Worm (Caenorhabditis elegans) whole organism, early embryonic: ENCODE results near the gene C25H3.11.
A peak's percentile ranks its signal among the peaks of the same experiment; 100 is the strongest.

Source experiments
- B0310.2 ChIP-seq: sonication (generic microtip); optimal IDR thresholded peaks from 2 replicates; lab custom pipeline; 2016; ENCODE audit warnings: mild to moderate bottlenecking, missing genetic modification characterization, missing compliant biosample characterization
- F13C5.2 ChIP-seq: sonication (generic microtip); optimal IDR thresholded peaks from 2 replicates; lab custom pipeline; 2017; ENCODE audit warnings: mild to moderate bottlenecking, missing genetic modification characterization, inconsistent platforms, missing compliant biosample characterization
- aly-1 ChIP-seq: sonication (generic microtip); optimal IDR thresholded peaks from 2 replicates; lab custom pipeline; 2016; ENCODE audit warnings: missing genetic modification characterization, missing compliant biosample characterization
- ama-1 ChIP-seq: fragments of 150-350 bp; optimal IDR thresholded peaks from 2 replicates; lab custom pipeline; 2014
- ceh-13 ChIP-seq: fragments of 200-800 bp; sonication (Bioruptor generic); optimal IDR thresholded peaks from 2 replicates; lab custom pipeline; 2018; ENCODE audit warnings: mild to moderate bottlenecking, missing genetic modification characterization, missing compliant biosample characterization
- ceh-36 ChIP-seq: sonication (generic microtip); optimal IDR thresholded peaks from 2 replicates; lab custom pipeline; 2016; ENCODE audit warnings: missing genetic modification characterization, inconsistent platforms, missing compliant biosample characterization
- ets-7 ChIP-seq: sonication (generic microtip); optimal IDR thresholded peaks from 2 replicates; lab custom pipeline; 2016; ENCODE audit warnings: missing genotype, missing genetic modification characterization, missing compliant biosample characterization
- flt-1 ChIP-seq: fragments of 200-800 bp; sonication (Bioruptor generic); IDR thresholded peaks from 2 replicates; pipeline ENCODE4 v1.3.6; 2022; ENCODE audit warnings: missing genetic modification characterization, missing compliant biosample characterization
- hmbx-1 ChIP-seq: sonication (generic microtip); optimal IDR thresholded peaks from 2 replicates; lab custom pipeline; 2016; ENCODE audit warnings: mild to moderate bottlenecking, missing genetic modification characterization, missing compliant biosample characterization
- hmg-4 ChIP-seq: fragments of 200-800 bp; sonication (Bioruptor generic); optimal IDR thresholded peaks from 2 replicates; lab custom pipeline; 2018; ENCODE audit warnings: mild to moderate bottlenecking, missing genetic modification characterization, missing compliant biosample characterization
- hnd-1 ChIP-seq: sonication (generic microtip); optimal IDR thresholded peaks from 2 replicates; lab custom pipeline; 2016; ENCODE audit warnings: missing genetic modification characterization, missing compliant biosample characterization
- pes-1 ChIP-seq: fragments of 200-800 bp; sonication (Bioruptor generic); IDR thresholded peaks from 2 replicates; pipeline ENCODE4 v1.3.6; 2022; ENCODE audit warnings: missing genetic modification reagents, missing genetic modification characterization, missing compliant biosample characterization
- scrt-1 ChIP-seq: fragments of 200-800 bp; sonication (Bioruptor generic); IDR thresholded peaks from 2 replicates; pipeline ENCODE4 v1.3.6; 2022; ENCODE audit warnings: missing genetic modification characterization, missing compliant biosample characterization
- sea-1 ChIP-seq: fragments of 200-800 bp; sonication (Bioruptor generic); conservative IDR thresholded peaks from 2 replicates; pipeline ENCODE4 v1.3.6; 2022; ENCODE audit warnings: missing genetic modification characterization, missing compliant biosample characterization
- tbx-11 ChIP-seq: fragments of 200-800 bp; sonication (Bioruptor generic); IDR thresholded peaks from 2 replicates; pipeline ENCODE4 v1.3.6; 2022; ENCODE audit warnings: missing genetic modification characterization, missing compliant biosample characterization
- tbx-37 ChIP-seq: fragments of 200-800 bp; sonication (Bioruptor generic); conservative IDR thresholded peaks from 2 replicates; pipeline ENCODE4 v1.3.6; 2022; ENCODE audit warnings: missing genetic modification reagents, missing genetic modification characterization, missing compliant biosample characterization
- tra-4 ChIP-seq: sonication (generic microtip); optimal IDR thresholded peaks from 2 replicates; lab custom pipeline; 2017; ENCODE audit warnings: missing genetic modification characterization, missing compliant biosample characterization

The C25H3.11 gene

ce11 chrII:5691216-5691771 lies 2.5 kb upstream of the C25H3.11 start, which contains the start of the genes ndub-5 and eif-2D:
TSS of gene ndub-5 (minus strand) at chrII:5691353.
TSS of gene eif-2D (plus strand) at chrII:5691721.
- TF ChIP-seq flt-1 (GFP tag; lab: Robert Waterston, UW) (0 out of 2 replicates have a peak, but pooled peaks have one; percentile 23), sea-1 (GFP tag; lab: Robert Waterston, UW) (no peak), tbx-11 (GFP tag; lab: Robert Waterston, UW) (no peak), F13C5.2 (tag; lab: Kevin White, UChicago) (peak; percentile 46)

- TF ChIP-seq sea-1 (GFP tag; lab: Robert Waterston, UW) (no peak), ama-1 (no peak)
Observed at ce11 chrII:5680703-5681102, 8.1 kb downstream of the C25H3.11 start, which contains the start of gene flp-27. TSS of gene flp-27 (plus strand) at chrII:5681003.

ce11 chrII:5669580-5669979 lies 19.3 kb downstream of the C25H3.11 start, which contains the start of gene C25H3.17:
TSS of gene C25H3.17 (minus strand) at chrII:5669680.
- TF ChIP-seq pes-1 (GFP tag; lab: Robert Waterston, UW) (no peak), hmbx-1 (tag; lab: Kevin White, UChicago) (no peak), scrt-1 (GFP tag; lab: Robert Waterston, UW) (no peak), flt-1 (GFP tag; lab: Robert Waterston, UW) (no peak), tbx-37 (GFP tag; lab: Robert Waterston, UW) (no peak), ets-7 (tag; lab: Kevin White, UChicago) (no peak), sea-1 (GFP tag; lab: Robert Waterston, UW) (no peak), F13C5.2 (tag; lab: Kevin White, UChicago) (no peak), hmg-4 (no peak), hnd-1 (tag; lab: Kevin White, UChicago) (no peak), aly-1 (no peak), ceh-36 (tag; lab: Kevin White, UChicago) (no peak), ama-1 (no peak), B0310.2 (tag; lab: Kevin White, UChicago) (no peak)

ce11 chrII:5668830-5669229 lies 20.0 kb downstream of the C25H3.11 start, which contains the start of gene C25H3.7:
TSS of gene C25H3.7 (minus strand) at chrII:5668930.
- TF ChIP-seq pes-1 (GFP tag; lab: Robert Waterston, UW): no peak
- no peak for TF ChIP-seq ceh-13 (GFP tag; lab: Kevin White, UChicago)
- TF ChIP-seq hmg-4: no peak
- TF ChIP-seq ets-7 (tag; lab: Kevin White, UChicago): no peak
- TF ChIP-seq tbx-37 (GFP tag; lab: Robert Waterston, UW): no peak
- TF ChIP-seq tra-4 (tag; lab: Kevin White, UChicago): no peak
- no peak for TF ChIP-seq hnd-1 (tag; lab: Kevin White, UChicago)
- no peak for TF ChIP-seq ceh-36 (tag; lab: Kevin White, UChicago)
- no peak for TF ChIP-seq B0310.2 (tag; lab: Kevin White, UChicago)
- no peak for TF ChIP-seq hmbx-1 (tag; lab: Kevin White, UChicago)
- no peak for TF ChIP-seq scrt-1 (GFP tag; lab: Robert Waterston, UW)
- no peak for TF ChIP-seq tbx-11 (GFP tag; lab: Robert Waterston, UW)
- no peak for TF ChIP-seq flt-1 (GFP tag; lab: Robert Waterston, UW)
- no peak for TF ChIP-seq aly-1

ce11 chrII:5667540-5667939 lies 21.3 kb downstream of the C25H3.11 start:
- TF ChIP-seq tbx-37 (GFP tag; lab: Robert Waterston, UW) (no peak), ceh-36 (tag; lab: Kevin White, UChicago) (peak; percentile 65), sea-1 (GFP tag; lab: Robert Waterston, UW) (no peak), F13C5.2 (tag; lab: Kevin White, UChicago) (no peak), ceh-13 (GFP tag; lab: Kevin White, UChicago) (peak; percentile 43), hmg-4 (peak; percentile 74), flt-1 (GFP tag; lab: Robert Waterston, UW) (no peak; the same call in 1 of the 2 replicates), B0310.2 (tag; lab: Kevin White, UChicago) (peak; percentile 10), tbx-11 (GFP tag; lab: Robert Waterston, UW) (peak; percentile 63; the same call in 1 of the 2 replicates)

- TF ChIP-seq pes-1 (GFP tag; lab: Robert Waterston, UW) (no peak), B0310.2 (tag; lab: Kevin White, UChicago) (no peak), scrt-1 (GFP tag; lab: Robert Waterston, UW) (no peak), ceh-36 (tag; lab: Kevin White, UChicago) (no peak), ama-1 (no peak), ets-7 (tag; lab: Kevin White, UChicago) (no peak), hmg-4 (no peak), hmbx-1 (tag; lab: Kevin White, UChicago) (no peak), tra-4 (tag; lab: Kevin White, UChicago) (no peak), hnd-1 (tag; lab: Kevin White, UChicago) (no peak), aly-1 (no peak), sea-1 (GFP tag; lab: Robert Waterston, UW) (no peak), flt-1 (GFP tag; lab: Robert Waterston, UW) (no peak), tbx-37 (GFP tag; lab: Robert Waterston, UW) (no peak), F13C5.2 (tag; lab: Kevin White, UChicago) (no peak), ceh-13 (GFP tag; lab: Kevin White, UChicago) (no peak), tbx-11 (GFP tag; lab: Robert Waterston, UW) (no peak)
Observed at ce11 chrII:5665991-5666390, 22.8 kb downstream of the C25H3.11 start, which contains the start of gene C25H3.16. TSS of gene C25H3.16 (plus strand) at chrII:5666291.

ce11 chrII:5665029-5665428 lies 23.8 kb downstream of the C25H3.11 start, which contains the start of gene C25H3.15:
TSS of gene C25H3.15 (plus strand) at chrII:5665329.
- no peak for TF ChIP-seq ets-7 (tag; lab: Kevin White, UChicago)
- no peak for TF ChIP-seq hnd-1 (tag; lab: Kevin White, UChicago)
- TF ChIP-seq B0310.2 (tag; lab: Kevin White, UChicago): no peak
- TF ChIP-seq ceh-13 (GFP tag; lab: Kevin White, UChicago): no peak
- no peak for TF ChIP-seq hmbx-1 (tag; lab: Kevin White, UChicago)
- no peak for TF ChIP-seq ama-1
- no peak for TF ChIP-seq sea-1 (GFP tag; lab: Robert Waterston, UW)
- TF ChIP-seq pes-1 (GFP tag; lab: Robert Waterston, UW): no peak
- TF ChIP-seq tbx-37 (GFP tag; lab: Robert Waterston, UW): no peak
